Fruit fly (Drosophila melanogaster) whole organism, wandering third instar larva: ENCODE data around the gene ND-ASHI.

ENCODE experiments used
- Abd-B ChIP-seq: fragments of >200 bp; optimal IDR thresholded peaks from 2 replicates; lab custom pipeline; 2017; ENCODE audit warnings: missing biosample characterization, missing genetic modification characterization
- CG32264 ChIP-seq: fragments of 200-800 bp; sonication (Bioruptor generic); optimal IDR thresholded peaks from 2 replicates; lab custom pipeline; 2016; ENCODE audit warnings: missing biosample characterization, missing genetic modification characterization
- CG9705 ChIP-seq: fragments of 200-800 bp; sonication (Bioruptor generic); optimal IDR thresholded peaks from 2 replicates; lab custom pipeline; 2018; ENCODE audit warnings: missing biosample characterization, mild to moderate bottlenecking, missing genetic modification characterization
- CrebA ChIP-seq: fragments of 200-800 bp; sonication (Bioruptor generic); optimal IDR thresholded peaks from 2 replicates; lab custom pipeline; 2016; ENCODE audit warnings: missing biosample characterization, mild to moderate bottlenecking, missing genetic modification characterization, borderline replicate concordance
- HLH106 ChIP-seq: fragments of 200-800 bp; optimal IDR thresholded peaks from 3 replicates; lab custom pipeline; 2019; ENCODE audit warnings: missing biosample characterization, mild to moderate bottlenecking, missing genetic modification characterization, moderate library complexity
- Hnf4 ChIP-seq: fragments of 200-800 bp; sonication (Bioruptor generic); optimal IDR thresholded peaks from 2 replicates; lab custom pipeline; 2016; ENCODE audit warnings: missing biosample characterization, mild to moderate bottlenecking, missing genetic modification characterization
- Hr78 ChIP-seq: fragments of >200 bp; optimal IDR thresholded peaks from 2 replicates; lab custom pipeline; 2017; ENCODE audit warnings: missing biosample characterization, missing genetic modification characterization
- Hr83 ChIP-seq: fragments of 200-300 bp; sonication (Bioruptor generic); optimal IDR thresholded peaks from 2 replicates; lab custom pipeline; 2016; ENCODE audit warnings: missing biosample characterization, mild to moderate bottlenecking, missing genetic modification characterization, moderate library complexity; ENCODE audit not compliant: poor library complexity, severe bottlenecking
- Myc ChIP-seq: fragments of >200 bp; optimal IDR thresholded peaks from 2 replicates; lab custom pipeline; 2017
- N ChIP-seq: fragments of >200 bp; optimal IDR thresholded peaks from 2 replicates; lab custom pipeline; 2018; ENCODE audit warnings: missing biosample characterization, missing external identifiers, missing genetic modification characterization
- OdsH ChIP-seq: fragments of 200-800 bp; sonication (Bioruptor generic); optimal IDR thresholded peaks from 2 replicates; lab custom pipeline; 2016; ENCODE audit warnings: missing biosample characterization, mild to moderate bottlenecking, missing genetic modification characterization
- Rel ChIP-seq, 2 experiments: fragments of 200-800 bp; sonication (Bioruptor generic) in 1 of 2; optimal IDR thresholded peaks; 2 replicates in 1 of 2; 3 replicates in 1 of 2; lab custom pipeline; 2016 to 2019; ENCODE audit warnings: mild to moderate bottlenecking in 2 of 2, missing biosample characterization in 2 of 2, missing genetic modification characterization in 2 of 2, moderate library complexity in 1 of 2
- Sp1 ChIP-seq: fragments of 200-800 bp; sonication (Bioruptor generic); optimal IDR thresholded peaks from 3 replicates; lab custom pipeline; 2019; ENCODE audit warnings: missing biosample characterization, mild to moderate bottlenecking, missing genetic modification characterization, moderate library complexity
- Vsx2 ChIP-seq: fragments of 200-300, 225-300 bp; sonication (Bioruptor generic); optimal IDR thresholded peaks from 2 replicates; lab custom pipeline; 2018; ENCODE audit warnings: missing biosample characterization, missing genetic modification characterization; ENCODE audit not compliant: partially characterized antibody
- brk ChIP-seq: fragments of 200-800 bp; sonication (Bioruptor generic); optimal IDR thresholded peaks from 2 replicates; lab custom pipeline; 2016; ENCODE audit warnings: missing biosample characterization, mild to moderate bottlenecking, missing genetic modification characterization
- dl ChIP-seq, 2 experiments: fragments of 175-275, 200-275 bp in 1 of 2; fragments of 200-275 bp in 1 of 2; sonication (Bioruptor generic); optimal IDR thresholded peaks; lab custom pipeline; 2018; ENCODE audit warnings: mild to moderate bottlenecking in 2 of 2, missing biosample characterization in 2 of 2, missing genetic modification characterization in 2 of 2, moderate library complexity in 2 of 2; ENCODE audit not compliant: partially characterized antibody in 2 of 2, insufficient read depth in 1 of 2
- dmrt93B ChIP-seq: fragments of 200-800 bp; sonication (Bioruptor generic); optimal IDR thresholded peaks from 2 replicates; lab custom pipeline; 2018; ENCODE audit warnings: missing biosample characterization, mild to moderate bottlenecking, missing genetic modification characterization
- dsf ChIP-seq: sonication (Bioruptor generic); optimal IDR thresholded peaks from 2 replicates; lab custom pipeline; 2016; ENCODE audit warnings: missing biosample characterization, missing genetic modification characterization, borderline replicate concordance
- ey ChIP-seq: fragments of 200-800 bp; sonication (Bioruptor generic); optimal IDR thresholded peaks from 2 replicates; lab custom pipeline; 2016; ENCODE audit warnings: missing biosample characterization, missing genetic modification characterization
- foxo ChIP-seq, 2 experiments: fragments of 200-800 bp; sonication (Bioruptor generic); optimal IDR thresholded peaks; 2 replicates in 1 of 2; 3 replicates in 1 of 2; lab custom pipeline; 2016 to 2017; ENCODE audit warnings: missing biosample characterization in 2 of 2, missing genetic modification characterization in 2 of 2
- h ChIP-seq: fragments of 200-800 bp; sonication (Bioruptor generic); optimal IDR thresholded peaks from 3 replicates; lab custom pipeline; 2016; ENCODE audit warnings: missing biosample characterization, mild to moderate bottlenecking, missing genetic modification characterization
- lola ChIP-seq: fragments of >200 bp; optimal IDR thresholded peaks from 2 replicates; lab custom pipeline; 2017; ENCODE audit warnings: missing biosample characterization, missing genetic modification characterization
- pan ChIP-seq: fragments of >200 bp; optimal IDR thresholded peaks from 2 replicates; lab custom pipeline; 2017
- psq ChIP-seq: fragments of 200-800 bp; sonication (Bioruptor generic); optimal IDR thresholded peaks from 3 replicates; lab custom pipeline; 2017; ENCODE audit warnings: missing biosample characterization, mild to moderate bottlenecking, missing genetic modification characterization, moderate library complexity
- rgr ChIP-seq: fragments of 200-800 bp; sonication (Bioruptor generic); optimal IDR thresholded peaks from 3 replicates; lab custom pipeline; 2016; ENCODE audit warnings: missing biosample characterization, mild to moderate bottlenecking, missing genetic modification characterization
- sage ChIP-seq: fragments of 200-800 bp; sonication (Bioruptor generic); optimal IDR thresholded peaks from 2 replicates; lab custom pipeline; 2016; ENCODE audit warnings: missing biosample characterization, mild to moderate bottlenecking, missing genetic modification characterization
- sv ChIP-seq: fragments of 200-800 bp; sonication (Bioruptor generic); optimal IDR thresholded peaks from 3 replicates; lab custom pipeline; 2016; ENCODE audit warnings: missing biosample characterization, missing genetic modification characterization
- tai ChIP-seq: sonication (Bioruptor generic); optimal IDR thresholded peaks from 2 replicates; lab custom pipeline; 2016; ENCODE audit warnings: missing biosample characterization, missing genetic modification characterization
- usp ChIP-seq: fragments of >200 bp; optimal IDR thresholded peaks from 2 replicates; lab custom pipeline; 2017; ENCODE audit warnings: missing biosample characterization, missing genetic modification characterization

ND-ASHI gene

dm6 chrX:6688620-6689400 is 9.9 kb upstream of the ND-ASHI start, which contains the start of gene CG3184:
CG3184 (minus strand) TSS chrX:6688774.
- TF ChIP-seq N = no peak
- TF ChIP-seq Myc (lab: Kevin White, UChicago) = peak; percentile 44

- TF ChIP-seq dsf (GFP tag; lab: Kevin White, UChicago) (no peak), HLH106 (tag; lab: Kevin White, UChicago) (no peak), Hnf4 (GFP tag; lab: Kevin White, UChicago) (no peak), sv (GFP tag; lab: Kevin White, UChicago) (no peak), Hr78 (GFP tag; lab: Kevin White, UChicago) (no peak), CG32264 (no peak), tai (GFP tag; lab: Kevin White, UChicago) (no peak), CrebA (GFP tag; lab: Kevin White, UChicago) (no peak), dmrt93B (GFP tag; lab: Kevin White, UChicago) (no peak), brk (GFP tag; lab: Kevin White, UChicago) (no peak), N (no peak), h (no peak), OdsH (GFP tag; lab: Kevin White, UChicago) (no peak), pan (lab: Kevin White, UChicago) (no peak)
Observed at dm6 chrX:6687267-6687666, 8.3 kb upstream of the ND-ASHI start, which contains the start of gene CG44303. CG44303 (minus strand) TSS chrX:6687420.

dm6 chrX:6683635-6684499 is 4.9 kb upstream of the ND-ASHI start, which contains the start of gene Pink1:
Pink1 (plus strand) TSS chrX:6683798.
- TF ChIP-seq Sp1 (GFP tag; lab: Kevin White, UChicago) (peak; percentile 4), dsf (GFP tag; lab: Kevin White, UChicago) (no peak), Myc (lab: Kevin White, UChicago) (peak; percentile 17), Rel (GFP tag; optimal IDR thresholded peaks at IDR 0.05; lab: Kevin White, UChicago) (no peak), Rel (tag; optimal IDR thresholded peaks at IDR 0.05; lab: Kevin White, UChicago) (peak; percentile 19)

dm6 chrX:6681467-6681866 is 2.5 kb upstream of the ND-ASHI start, which contains the start of gene Fum2:
Fum2 (plus strand) TSS chrX:6681767.
- TF ChIP-seq Vsx2 (GFP tag; lab: Kevin White, UChicago) (no peak), tai (GFP tag; lab: Kevin White, UChicago) (no peak), rgr (GFP tag; lab: Kevin White, UChicago) (no peak), CG9705 (no peak), usp (GFP tag; lab: Kevin White, UChicago) (no peak), dl (GFP tag; optimal IDR thresholded peaks at IDR 0.05; lab: Kevin White, UChicago; ENCODE audit: insufficient read depth in 1 of 2, partially characterized antibody in 2 of 2) (no peak), ey (no peak), OdsH (GFP tag; lab: Kevin White, UChicago) (no peak), h (no peak), foxo (GFP tag; optimal IDR thresholded peaks at IDR 0.05; lab: Kevin White, UChicago) (no peak), HLH106 (tag; lab: Kevin White, UChicago) (no peak), lola (GFP tag; lab: Kevin White, UChicago) (no peak), Hr83 (GFP tag; lab: Kevin White, UChicago) (no peak), sage (GFP tag; lab: Kevin White, UChicago) (no peak), dsf (GFP tag; lab: Kevin White, UChicago) (no peak), psq (GFP tag; lab: Kevin White, UChicago) (no peak), Abd-B (GFP tag; lab: Kevin White, UChicago) (no peak)
